Fruit fly (Drosophila melanogaster): Measurements from ENCODE around the gene RIOK1.

Gene RIOK1

dm6 chr3L:11683819-11684521 lies 35.7 kb upstream of the RIOK1 start, which contains the start of gene Sugb (continued):
- TF ChIP-seq vfl (GFP tag; optimal IDR thresholded peaks at IDR 0.05) (peak; percentile 15), cas (GFP tag; IDR thresholded peaks at IDR 0.05) (no peak), odd (GFP tag; optimal IDR thresholded peaks at IDR 0.05) (peak; percentile 59), zfh1 (GFP tag; IDR thresholded peaks at IDR 0.05) (peak; percentile 75; the same call in 2 of the 3 replicates), crp (GFP tag; optimal IDR thresholded peaks at IDR 0.05) (peak; percentile 46 to 93), CG12391 (tag; optimal IDR thresholded peaks at IDR 0.05) (peak; percentile 69), z (GFP tag; IDR thresholded peaks at IDR 0.05) (no peak), CG15269 (tag; optimal IDR thresholded peaks at IDR 0.05) (peak; percentile 73), CG3995 (GFP tag; optimal IDR thresholded peaks at IDR 0.05) (no peak), btn (GFP tag; optimal IDR thresholded peaks at IDR 0.05) (no peak), Camta (GFP tag; optimal IDR thresholded peaks at IDR 0.05) (peak; percentile 7), CG3163 (GFP tag; optimal IDR thresholded peaks at IDR 0.05) (peak; percentile 55), CG17328 (GFP tag; IDR thresholded peaks at IDR 0.05) (peak; percentile 62), Jarid2 (GFP tag; optimal IDR thresholded peaks at IDR 0.05) (peak; percentile 56), D (optimal IDR thresholded peaks at IDR 0.05) (no peak), D (GFP tag; optimal IDR thresholded peaks at IDR 0.05) (peak; percentile 2), HmgZ (tag; optimal IDR thresholded peaks at IDR 0.05) (peak; percentile 63), sob (GFP tag; IDR thresholded peaks at IDR 0.05) (peak; percentile 79), Bteb2 (GFP tag; optimal IDR thresholded peaks at IDR 0.05) (peak; percentile 74), dimm (GFP tag; IDR thresholded peaks at IDR 0.05) (no peak), vvl (GFP tag; IDR thresholded peaks at IDR 0.05) (peak; percentile 81), D19A (tag; optimal IDR thresholded peaks at IDR 0.05) (peak; percentile 19), usp (GFP tag; optimal IDR thresholded peaks at IDR 0.05) (no peak), CG6175 (GFP tag; IDR thresholded peaks at IDR 0.05) (0 out of 3 replicates have a peak, but pooled peaks have one; percentile 39), Dad (GFP tag; optimal IDR thresholded peaks at IDR 0.05) (peak; percentile 28), Mad (GFP tag; optimal IDR thresholded peaks at IDR 0.05) (peak; percentile 67), CG12942 (GFP tag; optimal IDR thresholded peaks at IDR 0.05) (peak; percentile 16), ara (GFP tag; IDR thresholded peaks at IDR 0.05) (no peak), CG17361 (GFP tag; IDR thresholded peaks at IDR 0.05) (peak; percentile 48; the same call in 2 of the 3 replicates), CG4424 (GFP tag; optimal IDR thresholded peaks at IDR 0.05) (peak; percentile 15), Chrac-16 (GFP tag; optimal IDR thresholded peaks at IDR 0.05) (peak; percentile 41), trem (tag; optimal IDR thresholded peaks at IDR 0.05) (peak; percentile 39), amos (GFP tag; IDR thresholded peaks at IDR 0.05; ENCODE audit: partially characterized antibody) (peak; percentile 65; the same call in 1 of the 2 replicates), CG11560 (tag; IDR thresholded peaks at IDR 0.05) (no peak), rib (GFP tag; IDR thresholded peaks at IDR 0.05) (peak; percentile 63), kay (GFP tag; optimal IDR thresholded peaks at IDR 0.05) (peak; percentile 45), CG18764 (GFP tag; optimal IDR thresholded peaks at IDR 0.05) (peak; percentile 16), pnt (GFP tag; optimal IDR thresholded peaks at IDR 0.05) (peak; percentile 34), CG13123 (GFP tag; optimal IDR thresholded peaks at IDR 0.05) (no peak), bigmax (GFP tag; optimal IDR thresholded peaks at IDR 0.05) (peak; percentile 8), CG32772 (GFP tag; IDR thresholded peaks at IDR 0.05) (peak; percentile 56), Awh (GFP tag; IDR thresholded peaks at IDR 0.05) (peak; percentile 35; the same call in 1 of the 2 replicates), Rx (GFP tag; IDR thresholded peaks at IDR 0.05) (no peak; the same call in 1 of the 2 replicates), row (GFP tag; IDR thresholded peaks at IDR 0.05) (peak; percentile 83), nom (GFP tag; optimal IDR thresholded peaks at IDR 0.05) (peak; percentile 58), sima (GFP tag; optimal IDR thresholded peaks at IDR 0.05) (no peak), eyg (GFP tag; optimal IDR thresholded peaks at IDR 0.05) (no peak), chn (GFP tag; optimal IDR thresholded peaks at IDR 0.05) (peak; percentile 34), Spps (tag; optimal IDR thresholded peaks at IDR 0.05) (no peak), CoRest (tag; optimal IDR thresholded peaks at IDR 0.05) (peak; percentile 64), HLH3B (GFP tag; IDR thresholded peaks at IDR 0.05) (peak; percentile 62)
